Worm (Caenorhabditis elegans) whole organism, L4 larva: ENCODE data around the gene nlp-59.

Experiments used
- D1046.2 ChIP-seq: fragments of 200-800 bp; sonication (Bioruptor generic); IDR thresholded peaks from 2 replicates; pipeline ENCODE4 v1.3.6; 2022; ENCODE audit warnings: missing genetic modification characterization, missing compliant biosample characterization
- F10B5.3 ChIP-seq: sonication (generic microtip); optimal IDR thresholded peaks from 2 replicates; lab custom pipeline; 2016; ENCODE audit warnings: mild to moderate bottlenecking, missing genetic modification characterization, missing compliant biosample characterization
- R02D3.7 ChIP-seq: fragments of 150-350 bp; sonication (generic microtip); optimal IDR thresholded peaks from 3 replicates; lab custom pipeline; 2014; ENCODE audit warnings: missing biosample characterization, missing genetic modification characterization
- Y105C5A.15 ChIP-seq: fragments of 200-800 bp; sonication (Bioruptor generic); IDR thresholded peaks from 2 replicates; pipeline ENCODE4 v1.3.6; 2022; ENCODE audit warnings: missing genetic modification characterization, missing compliant biosample characterization
- Y48G9A.11 ChIP-seq: fragments of 200-800 bp; sonication (Bioruptor generic); IDR thresholded peaks from 2 replicates; pipeline ENCODE4 v1.3.6; 2022; ENCODE audit warnings: missing genetic modification reagents, missing genetic modification characterization, missing compliant biosample characterization
- ZK546.5 ChIP-seq, 2 experiments: sonication (generic microtip); optimal IDR thresholded peaks; 2 replicates each; lab custom pipeline; 2017; ENCODE audit warnings: missing biosample characterization in 2 of 2, missing genetic modification characterization in 2 of 2
- aha-1 ChIP-seq: fragments of 150-350 bp; peaks from one replicate; lab custom pipeline; 2014; ENCODE audit warnings: missing biosample characterization, missing genetic modification characterization
- aly-2 ChIP-seq: sonication (generic microtip); optimal IDR thresholded peaks from 2 replicates; lab custom pipeline; 2018; ENCODE audit warnings: missing biosample characterization, missing genetic modification characterization
- ama-1 ChIP-seq: fragments of 150-350 bp; optimal IDR thresholded peaks from 2 replicates; lab custom pipeline; 2014; ENCODE audit warnings: inconsistent platforms, mixed read lengths
- arid-1 ChIP-seq: fragments of 200-800 bp; sonication (Bioruptor generic); conservative IDR thresholded peaks from 2 replicates; pipeline ENCODE4 v1.3.6; 2022; ENCODE audit warnings: missing genetic modification reagents, missing genetic modification characterization, missing compliant biosample characterization
- ceh-28 ChIP-seq: fragments of 150-350 bp; optimal IDR thresholded peaks from 2 replicates; lab custom pipeline; 2014; ENCODE audit warnings: missing biosample characterization, missing genetic modification reagents, missing genetic modification characterization
- ceh-82 ChIP-seq: sonication (generic microtip); optimal IDR thresholded peaks from 2 replicates; lab custom pipeline; 2017; ENCODE audit warnings: missing biosample characterization, missing genetic modification characterization
- ces-1 ChIP-seq: fragments of 150-350 bp; sonication (generic microtip); optimal IDR thresholded peaks from 4 replicates; lab custom pipeline; 2014; ENCODE audit warnings: missing biosample characterization, missing genetic modification reagents, missing genetic modification characterization
- dmd-6 ChIP-seq: fragments of 200-800 bp; sonication (Bioruptor generic); IDR thresholded peaks from 2 replicates; pipeline ENCODE4 v1.3.6; 2022; ENCODE audit warnings: missing genetic modification reagents, missing genetic modification characterization, missing compliant biosample characterization
- dve-1 ChIP-seq: sonication (generic microtip); optimal IDR thresholded peaks from 2 replicates; lab custom pipeline; 2017; ENCODE audit warnings: antibody characterized with exemption, mild to moderate bottlenecking, missing genetic modification characterization, missing compliant biosample characterization; ENCODE audit not compliant: insufficient read depth
- egl-27 ChIP-seq: sonication (generic microtip); optimal IDR thresholded peaks from 3 replicates; lab custom pipeline; 2017; ENCODE audit warnings: missing biosample characterization, missing genetic modification reagents, missing genetic modification characterization
- egl-43 ChIP-seq: fragments of 200-800 bp; sonication (Bioruptor generic); IDR thresholded peaks from 2 replicates; pipeline ENCODE4 v1.3.6; 2022; ENCODE audit warnings: missing genetic modification reagents, missing genetic modification characterization, missing compliant biosample characterization
- gei-8 ChIP-seq: fragments of 200-800 bp; sonication (Bioruptor generic); optimal IDR thresholded peaks from 2 replicates; lab custom pipeline; 2018; ENCODE audit warnings: mild to moderate bottlenecking, missing genetic modification characterization, missing compliant biosample characterization
- hlh-30 ChIP-seq: sonication (generic microtip); optimal IDR thresholded peaks from 2 replicates; lab custom pipeline; 2017; ENCODE audit warnings: antibody characterized with exemption, mild to moderate bottlenecking, missing genetic modification characterization, missing compliant biosample characterization; ENCODE audit not compliant: insufficient read depth
- hmg-1.1 ChIP-seq: fragments of 200-800 bp; sonication (Bioruptor generic); IDR thresholded peaks from 2 replicates; pipeline ENCODE4 v1.3.6; 2022; ENCODE audit warnings: missing genetic modification reagents, missing genetic modification characterization, missing compliant biosample characterization
- jun-1 ChIP-seq: fragments of 150-350 bp; optimal IDR thresholded peaks from 2 replicates; lab custom pipeline; 2014; ENCODE audit warnings: missing biosample characterization, missing genetic modification reagents, missing genetic modification characterization
- lin-13 ChIP-seq: fragments of 150-350 bp; optimal IDR thresholded peaks from 2 replicates; lab custom pipeline; 2014; ENCODE audit warnings: missing biosample characterization, missing genetic modification reagents, missing genetic modification characterization
- lsy-2 ChIP-seq, 2 experiments: fragments of 150-350 bp in 1 of 2; sonication (generic microtip) in 1 of 2; optimal IDR thresholded peaks; 2 replicates each; lab custom pipeline; 2014 to 2017; ENCODE audit warnings: missing biosample characterization in 2 of 2, missing genetic modification characterization in 2 of 2
- madf-5 ChIP-seq, 2 experiments: fragments of 200-800 bp; sonication (Bioruptor generic); IDR thresholded peaks; 2 replicates each; pipeline ENCODE4 v1.3.6; 2022; ENCODE audit warnings: missing compliant biosample characterization in 2 of 2, missing genetic modification characterization in 2 of 2
- madf-9 ChIP-seq: fragments of 200-800 bp; sonication (Bioruptor generic); conservative IDR thresholded peaks from 2 replicates; pipeline ENCODE4 v1.3.6; 2022; ENCODE audit warnings: missing genetic modification reagents, missing genetic modification characterization, missing compliant biosample characterization
- mdl-1 ChIP-seq, 2 experiments: fragments of 150-350 bp in 1 of 2; sonication (generic microtip) in 1 of 2; optimal IDR thresholded peaks; 2 replicates each; lab custom pipeline; 2014 to 2017; ENCODE audit warnings: missing biosample characterization in 2 of 2, missing genetic modification characterization in 2 of 2
- mep-1 ChIP-seq: fragments of 150-350 bp; sonication (generic microtip); optimal IDR thresholded peaks from 3 replicates; lab custom pipeline; 2014; ENCODE audit warnings: missing biosample characterization, missing genetic modification characterization
- mes-2 ChIP-seq: sonication (generic microtip); optimal IDR thresholded peaks from 2 replicates; lab custom pipeline; 2016; ENCODE audit warnings: missing genotype, mild to moderate bottlenecking, missing genetic modification characterization, missing compliant biosample characterization; ENCODE audit not compliant: poor library complexity, severe bottlenecking
- mxl-2 ChIP-seq: fragments of 200-800 bp; sonication (Bioruptor generic); conservative IDR thresholded peaks from 2 replicates; pipeline ENCODE4 v1.3.6; 2022; ENCODE audit warnings: missing genetic modification reagents, missing genetic modification characterization, missing compliant biosample characterization
- mxl-3 ChIP-seq: fragments of 200-800 bp; sonication (Bioruptor generic); optimal IDR thresholded peaks from 2 replicates; lab custom pipeline; 2018; ENCODE audit warnings: mild to moderate bottlenecking, missing genetic modification characterization, missing compliant biosample characterization
- nhr-102 ChIP-seq: sonication (generic microtip); optimal IDR thresholded peaks from 2 replicates; lab custom pipeline; 2016; ENCODE audit warnings: mild to moderate bottlenecking, missing genetic modification characterization, moderate library complexity, missing compliant biosample characterization
- nhr-11 ChIP-seq: fragments of 150-350 bp; optimal IDR thresholded peaks from 2 replicates; lab custom pipeline; 2014; ENCODE audit warnings: missing biosample characterization, missing genetic modification characterization
- nhr-237 ChIP-seq: sonication (generic microtip); optimal IDR thresholded peaks from 2 replicates; lab custom pipeline; 2017; ENCODE audit warnings: missing biosample characterization, missing genetic modification characterization
- nhr-42 ChIP-seq: fragments of 200-800 bp; sonication (Bioruptor generic); IDR thresholded peaks from 2 replicates; pipeline ENCODE4 v1.3.6; 2022; ENCODE audit warnings: missing genetic modification characterization, missing compliant biosample characterization
- nhr-77 ChIP-seq: fragments of 150-350 bp; optimal IDR thresholded peaks from 2 replicates; lab custom pipeline; 2014; ENCODE audit warnings: missing biosample characterization, missing genetic modification characterization
- pqm-1 ChIP-seq: sonication (generic microtip); optimal IDR thresholded peaks from 2 replicates; lab custom pipeline; 2017; ENCODE audit warnings: missing biosample characterization, missing genetic modification characterization
- rbr-2 ChIP-seq: sonication (generic microtip); optimal IDR thresholded peaks from 2 replicates; lab custom pipeline; 2016; ENCODE audit warnings: missing genotype, missing genetic modification characterization, missing compliant biosample characterization
- saeg-2 ChIP-seq: fragments of 200-800 bp; sonication (Bioruptor generic); IDR thresholded peaks from 2 replicates; pipeline ENCODE4 v1.3.6; 2022; ENCODE audit warnings: missing genetic modification reagents, missing genetic modification characterization, missing compliant biosample characterization
- sdz-12 ChIP-seq: fragments of 200-800 bp; sonication (Bioruptor generic); optimal IDR thresholded peaks from 2 replicates; lab custom pipeline; 2018; ENCODE audit warnings: mild to moderate bottlenecking, missing genetic modification characterization, missing compliant biosample characterization
- skn-1 ChIP-seq: fragments of 150-350 bp; optimal IDR thresholded peaks from 2 replicates; lab custom pipeline; 2014; ENCODE audit warnings: missing biosample characterization, missing genetic modification characterization
- snpc-1.2 ChIP-seq: fragments of 200-800 bp; sonication (Bioruptor generic); IDR thresholded peaks from 2 replicates; pipeline ENCODE4 v1.3.6; 2022; ENCODE audit warnings: missing genetic modification reagents, missing genetic modification characterization, missing compliant biosample characterization
- unc-130 ChIP-seq: sonication (generic microtip); optimal IDR thresholded peaks from 2 replicates; lab custom pipeline; 2016; ENCODE audit warnings: missing genetic modification reagents, missing genetic modification characterization, missing compliant biosample characterization
- zfp-2 ChIP-seq: sonication (generic microtip); optimal IDR thresholded peaks from 2 replicates; lab custom pipeline; 2016; ENCODE audit warnings: mild to moderate bottlenecking, missing genetic modification characterization, missing compliant biosample characterization
- zip-2 ChIP-seq: fragments of 150-350 bp; optimal IDR thresholded peaks from 2 replicates; lab custom pipeline; 2014; ENCODE audit warnings: missing biosample characterization, missing genetic modification characterization
- ztf-7 ChIP-seq: fragments of 150-350 bp; optimal IDR thresholded peaks from 2 replicates; lab custom pipeline; 2014; ENCODE audit warnings: missing biosample characterization, missing genetic modification characterization

nlp-59 gene

DNA sequence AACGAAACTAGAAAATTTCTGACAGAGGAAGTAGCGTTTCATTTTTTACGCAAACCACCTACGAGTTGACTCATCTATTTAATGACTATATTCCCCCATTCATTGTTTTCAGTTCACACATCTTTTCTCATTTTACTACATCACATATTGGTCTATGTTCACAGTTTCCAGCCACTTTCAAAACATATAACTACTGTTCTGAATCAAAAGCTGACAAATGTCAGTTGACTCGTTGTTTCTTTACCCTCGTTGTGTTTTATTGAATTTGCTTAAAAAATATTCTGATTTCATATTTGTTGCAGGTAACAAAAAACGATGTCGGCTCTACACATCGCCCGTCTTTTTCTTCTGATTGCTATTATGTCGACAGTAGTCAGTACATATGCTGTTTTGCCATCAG, at the start of gene nlp-59:
nlp-59 (plus strand) TSS at position 301 of the 400 bp plus-strand sequence.
- no peak for TF ChIP-seq Y48G9A.11
- TF ChIP-seq madf-9 (GFP tag; lab: Robert Waterston, UW), result no peak
- TF ChIP-seq ceh-82 (tag; lab: Kevin White, UChicago), result no peak
- no peak for TF ChIP-seq zip-2 (tag; lab: Kevin White, UChicago)
- TF ChIP-seq lin-13 (GFP tag; lab: Kevin White, UChicago), result no peak
- no peak for TF ChIP-seq nhr-237 (tag; lab: Kevin White, UChicago)
- TF ChIP-seq nhr-11 (tag; lab: Kevin White, UChicago), result no peak
- no peak for TF ChIP-seq nhr-77
- no peak for TF ChIP-seq sdz-12 (GFP tag; lab: Kevin White, UChicago)
- no peak for TF ChIP-seq D1046.2 (GFP tag; lab: Robert Waterston, UW)
- no peak for TF ChIP-seq saeg-2
- TF ChIP-seq ZK546.5 (tag; optimal IDR thresholded peaks at IDR 0.05; lab: Kevin White, UChicago), result no peak
- TF ChIP-seq Y105C5A.15 (GFP tag; lab: Robert Waterston, UW), result no peak
- no peak for TF ChIP-seq egl-43
- TF ChIP-seq skn-1, result no peak
- no peak for TF ChIP-seq lsy-2 (tag; optimal IDR thresholded peaks at IDR 0.05; lab: Kevin White, UChicago)
- TF ChIP-seq aha-1 (tag; lab: Kevin White, UChicago), result no peak
- TF ChIP-seq zfp-2 (tag; lab: Kevin White, UChicago), result no peak
- TF ChIP-seq F10B5.3 (tag; lab: Kevin White, UChicago), result no peak

DNA sequence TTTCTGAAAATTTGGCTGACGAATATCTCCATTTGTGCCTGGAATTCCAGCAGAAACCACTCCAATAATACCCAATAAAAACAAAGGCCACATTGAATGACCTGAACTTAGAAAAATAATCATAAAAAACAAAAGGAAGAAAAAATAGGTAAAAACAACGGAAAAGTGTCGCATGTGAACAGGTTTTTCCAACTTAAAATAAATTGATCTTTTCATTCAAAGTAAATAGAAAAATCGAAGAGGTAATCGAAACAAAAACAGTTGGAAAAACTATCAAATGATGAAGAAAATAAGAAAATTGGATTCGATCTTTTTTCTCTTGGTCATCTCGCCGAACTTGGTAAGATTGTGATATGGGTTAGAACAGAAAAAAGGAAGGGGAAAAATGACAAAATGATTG, 49.7 kb upstream of the nlp-59 start, which contains the start of gene zmp-4:
zmp-4 (minus strand) TSS at position 101 of the 400 bp plus-strand sequence.
- TF ChIP-seq snpc-1.2 (GFP tag; lab: Robert Waterston, UW), result no peak
- TF ChIP-seq ama-1 (lab: Kevin White, UChicago), result no peak
- no peak for TF ChIP-seq ZK546.5 (tag; optimal IDR thresholded peaks at IDR 0.05; lab: Kevin White, UChicago)
- TF ChIP-seq ztf-7 (tag; lab: Kevin White, UChicago), result no peak
- no peak for TF ChIP-seq dve-1 (tag; lab: Kevin White, UChicago)
- TF ChIP-seq dmd-6 (GFP tag; lab: Robert Waterston, UW), result no peak
- TF ChIP-seq unc-130 (GFP tag; lab: Kevin White, UChicago), result no peak
- no peak for TF ChIP-seq nhr-77
- no peak for TF ChIP-seq aly-2 (tag; lab: Kevin White, UChicago)
- no peak for TF ChIP-seq madf-5 (GFP tag; IDR thresholded peaks at IDR 0.05; lab: Robert Waterston, UW)
- TF ChIP-seq ceh-28 (tag; lab: Kevin White, UChicago), result no peak
- TF ChIP-seq F10B5.3 (tag; lab: Kevin White, UChicago), result no peak
- no peak for TF ChIP-seq arid-1 (GFP tag; lab: Robert Waterston, UW)
- TF ChIP-seq R02D3.7 (tag; lab: Kevin White, UChicago), result no peak
- TF ChIP-seq skn-1, result no peak
- TF ChIP-seq lsy-2 (tag; optimal IDR thresholded peaks at IDR 0.05; lab: Kevin White, UChicago), result no peak
- no peak for TF ChIP-seq hmg-1.1

DNA sequence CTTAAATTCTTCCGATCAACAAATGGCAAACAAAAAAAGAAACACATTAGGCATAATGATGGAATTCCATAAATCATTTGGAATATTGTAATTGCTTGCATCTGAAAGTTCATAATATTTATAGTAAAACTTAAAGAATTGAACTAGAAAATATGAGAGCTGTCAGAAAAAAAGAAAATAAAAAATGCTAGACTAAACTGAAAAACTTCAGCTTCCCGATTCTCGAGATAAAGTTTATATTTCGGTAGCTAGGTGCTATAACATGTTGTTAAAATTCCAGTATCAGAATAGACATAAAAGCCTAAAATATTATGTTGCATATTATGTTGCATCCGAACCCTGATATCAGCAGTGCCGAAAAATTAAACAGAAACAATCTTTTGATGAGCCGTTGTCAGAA, 47.1 kb upstream of the nlp-59 start, which contains the start of gene srg-54:
srg-54 (minus strand) TSS at position 101 of the 400 bp plus-strand sequence.
- no peak for TF ChIP-seq jun-1 (tag; lab: Kevin White, UChicago)
- TF ChIP-seq mxl-2 (GFP tag; lab: Robert Waterston, UW), result no peak
- no peak for TF ChIP-seq D1046.2 (GFP tag; lab: Robert Waterston, UW)
- no peak for TF ChIP-seq hlh-30 (tag; lab: Kevin White, UChicago)
- no peak for TF ChIP-seq mes-2
- TF ChIP-seq pqm-1 (tag; lab: Kevin White, UChicago), result no peak
- TF ChIP-seq nhr-42, result no peak
- no peak for TF ChIP-seq gei-8
- TF ChIP-seq mxl-3 (GFP tag; lab: Kevin White, UChicago), result no peak
- no peak for TF ChIP-seq ztf-7 (tag; lab: Kevin White, UChicago)
- no peak for TF ChIP-seq saeg-2
- TF ChIP-seq ces-1 (GFP tag; lab: Kevin White, UChicago), result no peak
- no peak for TF ChIP-seq mep-1 (tag; lab: Kevin White, UChicago)
- TF ChIP-seq nhr-102, result no peak
- no peak for TF ChIP-seq mdl-1 (tag; optimal IDR thresholded peaks at IDR 0.05; lab: Kevin White, UChicago)
- TF ChIP-seq rbr-2, result no peak
- TF ChIP-seq egl-27 (tag; lab: Kevin White, UChicago), result no peak
- TF ChIP-seq ceh-28 (tag; lab: Kevin White, UChicago), result no peak
